Worm (Caenorhabditis elegans) whole organism, L2 larva: ENCODE measurements around the gene F46F5.1.

Experiments
- C34F6.9 ChIP-seq: fragments of 150-350 bp; optimal IDR thresholded peaks from 2 replicates; lab custom pipeline; 2014; ENCODE audit warnings: missing biosample characterization, missing genetic modification characterization
- F13H6.1 ChIP-seq: sonication (generic microtip); optimal IDR thresholded peaks from 2 replicates; lab custom pipeline; 2016; ENCODE audit warnings: missing genetic modification characterization, missing compliant biosample characterization
- R02D3.7 ChIP-seq: fragments of 150-350 bp; optimal IDR thresholded peaks from 2 replicates; lab custom pipeline; 2014; ENCODE audit warnings: missing biosample characterization, missing genetic modification characterization
- Y55F3AM.14 ChIP-seq: fragments of 200-800 bp; sonication (Bioruptor generic); optimal IDR thresholded peaks from 2 replicates; lab custom pipeline; 2018; ENCODE audit warnings: mild to moderate bottlenecking, missing genetic modification characterization, missing compliant biosample characterization
- ZK546.5 ChIP-seq: sonication (generic microtip); optimal IDR thresholded peaks from 2 replicates; lab custom pipeline; 2017; ENCODE audit warnings: missing biosample characterization, missing genetic modification characterization
- alr-1 ChIP-seq: fragments of 150-350 bp; optimal IDR thresholded peaks from 2 replicates; lab custom pipeline; 2014; ENCODE audit warnings: missing biosample characterization, missing genetic modification characterization
- ama-1 ChIP-seq: fragments of 150-350 bp; optimal IDR thresholded peaks from 2 replicates; lab custom pipeline; 2018; ENCODE audit warnings: inconsistent platforms
- ceh-16 ChIP-seq: fragments of 150-350 bp; optimal IDR thresholded peaks from 2 replicates; lab custom pipeline; 2014; ENCODE audit warnings: missing biosample characterization, missing genetic modification characterization
- ceh-82 ChIP-seq: fragments of 150-350 bp; optimal IDR thresholded peaks from 2 replicates; lab custom pipeline; 2014; ENCODE audit warnings: missing biosample characterization, missing genetic modification characterization
- crh-2 ChIP-seq: sonication (generic microtip); optimal IDR thresholded peaks from 2 replicates; lab custom pipeline; 2017; ENCODE audit warnings: missing biosample characterization, missing genetic modification characterization
- dmd-4 ChIP-seq: sonication (generic microtip); optimal IDR thresholded peaks from 2 replicates; lab custom pipeline; 2017; ENCODE audit warnings: missing biosample characterization, missing genetic modification characterization
- egl-27 ChIP-seq: sonication (generic microtip); optimal IDR thresholded peaks from 3 replicates; lab custom pipeline; 2017; ENCODE audit warnings: missing biosample characterization, missing genetic modification reagents, missing genetic modification characterization
- elt-1 ChIP-seq: fragments of 150-350 bp; optimal IDR thresholded peaks from 2 replicates; lab custom pipeline; 2014; ENCODE audit warnings: missing biosample characterization, missing genetic modification characterization
- elt-3 ChIP-seq: sonication (generic microtip); optimal IDR thresholded peaks from 2 replicates; lab custom pipeline; 2017; ENCODE audit warnings: missing biosample characterization, missing genetic modification characterization
- fos-1 ChIP-seq: fragments of 150-350 bp; optimal IDR thresholded peaks from 2 replicates; lab custom pipeline; 2014; ENCODE audit warnings: missing biosample characterization, missing genetic modification characterization
- gmeb-1 ChIP-seq: fragments of 150-350 bp; optimal IDR thresholded peaks from 2 replicates; lab custom pipeline; 2014; ENCODE audit warnings: missing biosample characterization, missing genetic modification characterization
- lin-11 ChIP-seq: fragments of 150-350 bp; sonication (generic microtip); optimal IDR thresholded peaks from 2 replicates; lab custom pipeline; 2014; ENCODE audit warnings: missing biosample characterization, missing genetic modification characterization, inconsistent platforms, mixed read lengths
- lin-13 ChIP-seq: fragments of 150-350 bp; optimal IDR thresholded peaks from 2 replicates; lab custom pipeline; 2014; ENCODE audit warnings: missing biosample characterization, missing genetic modification reagents, missing genetic modification characterization
- lin-39 ChIP-seq: fragments of 150-350 bp; optimal IDR thresholded peaks from 2 replicates; lab custom pipeline; 2014; ENCODE audit warnings: missing biosample characterization, missing genetic modification reagents, missing genetic modification characterization
- lsy-2 ChIP-seq, 2 experiments: fragments of 150-350 bp in 1 of 2; sonication (generic microtip) in 1 of 2; optimal IDR thresholded peaks; 2 replicates each; lab custom pipeline; 2014 to 2017; ENCODE audit warnings: missing biosample characterization in 2 of 2, missing genetic modification characterization in 2 of 2
- mab-5 ChIP-seq: fragments of 150-350 bp; optimal IDR thresholded peaks from 2 replicates; lab custom pipeline; 2014; ENCODE audit warnings: missing biosample characterization, missing genetic modification characterization
- mbf-1 ChIP-seq: sonication (generic microtip); optimal IDR thresholded peaks from 2 replicates; lab custom pipeline; 2017; ENCODE audit warnings: missing biosample characterization, missing genetic modification characterization
- mdl-1 ChIP-seq, 2 experiments: fragments of 150-350 bp in 1 of 2; sonication (generic microtip) in 1 of 2; optimal IDR thresholded peaks; 2 replicates each; lab custom pipeline; 2017; ENCODE audit warnings: missing biosample characterization in 2 of 2, missing genetic modification characterization in 2 of 2
- nhr-12 ChIP-seq: fragments of 150-350 bp; optimal IDR thresholded peaks from 2 replicates; lab custom pipeline; 2014; ENCODE audit warnings: missing biosample characterization, missing genetic modification characterization
- nhr-129 ChIP-seq: fragments of 150-350 bp; optimal IDR thresholded peaks from 2 replicates; lab custom pipeline; 2014; ENCODE audit warnings: missing biosample characterization, missing genetic modification characterization
- nhr-23 ChIP-seq: fragments of 150-350 bp; optimal IDR thresholded peaks from 2 replicates; lab custom pipeline; 2014; ENCODE audit warnings: missing biosample characterization, missing genetic modification reagents, missing genetic modification characterization
- nhr-237 ChIP-seq: fragments of 150-350 bp; optimal IDR thresholded peaks from 2 replicates; lab custom pipeline; 2014; ENCODE audit warnings: missing biosample characterization, missing genetic modification characterization
- nhr-25 ChIP-seq: fragments of 150-350 bp; sonication (generic microtip); optimal IDR thresholded peaks from 3 replicates; lab custom pipeline; 2014; ENCODE audit warnings: missing biosample characterization, missing genetic modification characterization
- nhr-6 ChIP-seq: fragments of 150-350 bp; optimal IDR thresholded peaks from 2 replicates; lab custom pipeline; 2014; ENCODE audit warnings: missing biosample characterization, missing genetic modification characterization
- nhr-77 ChIP-seq: fragments of 150-350 bp; optimal IDR thresholded peaks from 2 replicates; lab custom pipeline; 2014; ENCODE audit warnings: missing biosample characterization, missing genetic modification characterization
- peb-1 ChIP-seq: fragments of 150-350 bp; optimal IDR thresholded peaks from 2 replicates; lab custom pipeline; 2014; ENCODE audit warnings: missing biosample characterization, missing genetic modification characterization
- skn-1 ChIP-seq: sonication (generic microtip); optimal IDR thresholded peaks from 2 replicates; lab custom pipeline; 2017; ENCODE audit warnings: missing biosample characterization, missing genetic modification characterization
- sma-3 ChIP-seq: sonication (generic microtip); optimal IDR thresholded peaks from 2 replicates; lab custom pipeline; 2016; ENCODE audit warnings: missing genetic modification reagents, missing genetic modification characterization, missing compliant biosample characterization
- sma-9 ChIP-seq, 2 experiments: fragments of 150-350 bp in 1 of 2; sonication (generic microtip) in 1 of 2; optimal IDR thresholded peaks; 2 replicates each; lab custom pipeline; 2014 to 2016; ENCODE audit warnings: missing genetic modification characterization in 2 of 2, mild to moderate bottlenecking in 1 of 2, missing biosample characterization in 1 of 2, missing compliant biosample characterization in 1 of 2, missing genetic modification reagents in 1 of 2, moderate library complexity in 1 of 2
- unc-39 ChIP-seq: fragments of 150-350 bp; optimal IDR thresholded peaks from 2 replicates; lab custom pipeline; 2014; ENCODE audit warnings: missing biosample characterization, missing genetic modification characterization
- unc-55 ChIP-seq: fragments of 150-350 bp; sonication (generic microtip); optimal IDR thresholded peaks from 3 replicates; lab custom pipeline; 2014; ENCODE audit warnings: missing biosample characterization, missing genetic modification reagents, missing genetic modification characterization
- unc-62 ChIP-seq: fragments of 150-350 bp; optimal IDR thresholded peaks from 2 replicates; lab custom pipeline; 2014; ENCODE audit warnings: missing biosample characterization, missing genetic modification reagents, missing genetic modification characterization
- zag-1 ChIP-seq: fragments of 150-350 bp; optimal IDR thresholded peaks from 2 replicates; lab custom pipeline; 2014; ENCODE audit warnings: missing biosample characterization, missing genetic modification characterization
- ztf-4 ChIP-seq: fragments of 150-350 bp; optimal IDR thresholded peaks from 2 replicates; lab custom pipeline; 2014; ENCODE audit warnings: missing biosample characterization, missing genetic modification characterization

Gene F46F5.1

ce11 chrII:760276-760675 is 31.5 kb downstream of the F46F5.1 start:
- TF ChIP-seq dmd-4 (tag; lab: Kevin White, UChicago) (no peak), skn-1 (no peak), nhr-6 (tag; lab: Kevin White, UChicago) (no peak), egl-27 (no peak)

ce11 chrII:759788-760187 is 31.9 kb downstream of the F46F5.1 start:
- TF ChIP-seq unc-39 (tag; lab: Kevin White, UChicago) (no peak), C34F6.9 (tag; lab: Kevin White, UChicago) (peak; percentile 76), skn-1 (no peak), gmeb-1 (tag; lab: Kevin White, UChicago) (no peak), fos-1 (no peak), nhr-6 (tag; lab: Kevin White, UChicago) (peak; percentile 7), lin-13 (GFP tag; lab: Kevin White, UChicago) (peak; percentile 2), elt-1 (tag; lab: Kevin White, UChicago) (no peak), mab-5 (tag; lab: Kevin White, UChicago) (peak; percentile 25), mdl-1 (tag; optimal IDR thresholded peaks at IDR 0.05; lab: Kevin White, UChicago) (peak in 1 of 2 experiments; percentile 23), ztf-4 (no peak), unc-62 (GFP tag; lab: Kevin White, UChicago) (no peak), egl-27 (no peak), sma-9 (GFP tag; optimal IDR thresholded peaks at IDR 0.05; lab: Kevin White, UChicago) (no peak), sma-9 (tag; optimal IDR thresholded peaks at IDR 0.05; lab: Kevin White, UChicago) (no peak), lin-39 (no peak), alr-1 (tag; lab: Kevin White, UChicago) (no peak), ZK546.5 (tag; lab: Kevin White, UChicago) (no peak), ceh-16 (tag; lab: Kevin White, UChicago) (no peak), F13H6.1 (tag; lab: Kevin White, UChicago) (peak; percentile 45), nhr-237 (tag; lab: Kevin White, UChicago) (no peak), nhr-25 (tag; lab: Kevin White, UChicago) (no peak), zag-1 (peak; percentile 76), dmd-4 (tag; lab: Kevin White, UChicago) (no peak), nhr-12 (tag; lab: Kevin White, UChicago) (no peak), nhr-77 (tag; lab: Kevin White, UChicago) (no peak), nhr-23 (no peak), R02D3.7 (no peak), lin-11 (peak; percentile 51), crh-2 (tag; lab: Kevin White, UChicago) (peak; percentile 41), Y55F3AM.14 (GFP tag; lab: Kevin White, UChicago) (peak; percentile 46), unc-55 (GFP tag; lab: Kevin White, UChicago) (peak; percentile 85), nhr-129 (peak; percentile 69), peb-1 (tag; lab: Kevin White, UChicago) (no peak), lsy-2 (tag; optimal IDR thresholded peaks at IDR 0.05; lab: Kevin White, UChicago) (peak in 1 of 2 experiments; percentile 59)

DNA sequence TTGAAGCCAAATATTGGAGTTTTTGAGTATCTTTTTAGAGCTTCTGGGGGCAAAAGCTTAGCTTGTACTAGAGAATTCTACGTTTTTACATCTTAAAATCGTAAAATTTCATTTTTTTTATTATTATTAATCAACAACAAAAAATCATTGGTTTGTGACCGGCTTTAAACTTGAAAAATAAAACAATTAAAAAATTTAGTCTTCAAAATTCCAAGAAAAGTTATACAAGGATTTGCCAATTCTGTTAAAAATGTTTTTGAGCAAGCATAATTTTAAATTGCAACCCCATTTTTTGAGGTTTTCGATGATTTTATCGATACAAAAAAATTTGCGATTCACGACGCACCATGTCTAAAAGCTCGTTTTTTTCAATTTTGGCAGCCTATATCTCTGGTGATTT is 34.5 kb downstream of the F46F5.1 start:
- TF ChIP-seq ceh-16 (tag; lab: Kevin White, UChicago) = no peak
- no peak for TF ChIP-seq fos-1
- no peak for TF ChIP-seq peb-1 (tag; lab: Kevin White, UChicago)
- TF ChIP-seq nhr-6 (tag; lab: Kevin White, UChicago) = no peak
- no peak for TF ChIP-seq unc-39 (tag; lab: Kevin White, UChicago)
- TF ChIP-seq egl-27 = no peak

- TF ChIP-seq ceh-16 (tag; lab: Kevin White, UChicago) (no peak), nhr-129 (no peak), elt-3 (tag; lab: Kevin White, UChicago) (no peak), lin-39 (no peak), nhr-6 (tag; lab: Kevin White, UChicago) (no peak), alr-1 (tag; lab: Kevin White, UChicago) (no peak), unc-55 (GFP tag; lab: Kevin White, UChicago) (no peak), sma-9 (GFP tag; optimal IDR thresholded peaks at IDR 0.05; lab: Kevin White, UChicago) (no peak), sma-9 (tag; optimal IDR thresholded peaks at IDR 0.05; lab: Kevin White, UChicago) (no peak), fos-1 (no peak), lin-11 (no peak), ztf-4 (no peak), ama-1 (lab: Kevin White, UChicago) (no peak), elt-1 (tag; lab: Kevin White, UChicago) (no peak), mbf-1 (tag; lab: Kevin White, UChicago) (no peak), sma-3 (GFP tag; lab: Kevin White, UChicago) (no peak), ceh-82 (tag; lab: Kevin White, UChicago) (no peak), egl-27 (no peak)
These were observed 35.6 kb downstream of the F46F5.1 start for ce11 chrII:756161-756560.
